Fruit fly (Drosophila melanogaster) whole organism, embryonic: ENCODE results near the gene CG42726.

Source experiments
- Bgb ChIP-seq: fragments of 200-800 bp; sonication (Bioruptor generic); IDR thresholded peaks from 2 replicates; pipeline ENCODE4 v1.3.6; 2022; ENCODE audit warnings: missing biosample characterization, missing genetic modification characterization; ENCODE audit not compliant: partially characterized antibody
- BtbVII ChIP-seq: fragments of 200-800 bp; sonication (Bioruptor generic); optimal IDR thresholded peaks from 3 replicates; lab custom pipeline; 2017; ENCODE audit warnings: missing biosample characterization, mild to moderate bottlenecking, missing genetic modification characterization
- Bteb2 ChIP-seq: fragments of 200-800 bp; sonication (Bioruptor generic); optimal IDR thresholded peaks from 2 replicates; lab custom pipeline; 2016; ENCODE audit warnings: missing biosample characterization, missing genetic modification characterization
- CG12104 ChIP-seq: fragments of 200-800 bp; sonication (Bioruptor generic); optimal IDR thresholded peaks from 3 replicates; lab custom pipeline; 2016; ENCODE audit warnings: missing biosample characterization, missing genetic modification characterization
- CG12155 ChIP-seq: fragments of 200-800 bp; sonication (Bioruptor generic); optimal IDR thresholded peaks from 3 replicates; lab custom pipeline; 2016; ENCODE audit warnings: missing biosample characterization, missing genetic modification characterization
- CG13894 ChIP-seq: fragments of 200-800 bp; sonication (Bioruptor generic); optimal IDR thresholded peaks from 3 replicates; lab custom pipeline; 2018; ENCODE audit warnings: missing biosample characterization, mild to moderate bottlenecking, missing genetic modification characterization, moderate library complexity
- CG14050 ChIP-seq: fragments of 200-800 bp; sonication (Bioruptor generic); IDR thresholded peaks from 3 replicates; pipeline ENCODE4 v1.3.6; 2022; ENCODE audit warnings: missing biosample characterization, missing genetic modification characterization
- CG14667 ChIP-seq: fragments of 200-800 bp; sonication (Bioruptor generic); IDR thresholded peaks from 2 replicates; pipeline ENCODE4 v1.3.6; 2022; ENCODE audit warnings: missing biosample characterization, missing genetic modification characterization
- CG1529 ChIP-seq: fragments of 200-800 bp; sonication (Bioruptor generic); optimal IDR thresholded peaks from 3 replicates; lab custom pipeline; 2018; ENCODE audit warnings: missing biosample characterization, missing genetic modification characterization
- CG16815 ChIP-seq: fragments of 200-800 bp; sonication (Bioruptor generic); optimal IDR thresholded peaks from 3 replicates; lab custom pipeline; 2017; ENCODE audit warnings: missing biosample characterization, mild to moderate bottlenecking, missing genetic modification characterization
- CG17359 ChIP-seq: fragments of 200-800 bp; sonication (Bioruptor generic); optimal IDR thresholded peaks from 3 replicates; lab custom pipeline; 2018; ENCODE audit warnings: missing biosample characterization, mild to moderate bottlenecking, missing genetic modification characterization, moderate library complexity
- CG17612 ChIP-seq: fragments of 200-800 bp; sonication (Bioruptor generic); IDR thresholded peaks from 2 replicates; pipeline ENCODE4 v1.3.6; 2022; ENCODE audit warnings: missing biosample characterization, missing genetic modification characterization
- CG17829 ChIP-seq: fragments of 200-800 bp; optimal IDR thresholded peaks from 2 replicates; lab custom pipeline; 2019; ENCODE audit warnings: missing biosample characterization, mild to moderate bottlenecking, missing genetic modification characterization, moderate library complexity
- CG18262 ChIP-seq: fragments of 200-800 bp; optimal IDR thresholded peaks from 3 replicates; lab custom pipeline; 2019; ENCODE audit warnings: missing biosample characterization, mild to moderate bottlenecking, missing genetic modification characterization, moderate library complexity
- CG31365 ChIP-seq: fragments of 200-800 bp; sonication (Bioruptor generic); optimal IDR thresholded peaks from 2 replicates; lab custom pipeline; 2018; ENCODE audit warnings: missing biosample characterization, mild to moderate bottlenecking, missing genetic modification characterization
- CG32532 ChIP-seq: fragments of 200-800 bp; sonication (Bioruptor generic); IDR thresholded peaks from 2 replicates; pipeline ENCODE4 v1.3.6; 2022; ENCODE audit warnings: missing biosample characterization, missing genetic modification characterization
- CG32772 ChIP-seq: fragments of 200-800 bp; sonication (Bioruptor generic); IDR thresholded peaks from 2 replicates; pipeline ENCODE4 v1.3.6; 2022; ENCODE audit warnings: missing biosample characterization, missing genetic modification characterization
- CG3407 ChIP-seq: fragments of 200-800 bp; sonication (Bioruptor generic); optimal IDR thresholded peaks from 2 replicates; lab custom pipeline; 2018; ENCODE audit warnings: missing biosample characterization, mild to moderate bottlenecking, missing genetic modification characterization
- CG5180 ChIP-seq: fragments of 200-800 bp; sonication (Bioruptor generic); optimal IDR thresholded peaks from 3 replicates; lab custom pipeline; 2017; ENCODE audit warnings: missing biosample characterization, missing genetic modification characterization, mild to moderate bottlenecking, moderate library complexity, missing genetic modification reagents
- CG6272 ChIP-seq: fragments of 200-800 bp; sonication (Bioruptor generic); IDR thresholded peaks from 2 replicates; pipeline ENCODE4 v1.3.6; 2022; ENCODE audit warnings: missing biosample characterization, missing genetic modification characterization
- CG6654 ChIP-seq: fragments of 200-800 bp; sonication (Bioruptor generic); optimal IDR thresholded peaks from 2 replicates; lab custom pipeline; 2017; ENCODE audit warnings: missing biosample characterization, mild to moderate bottlenecking, missing genetic modification characterization
- CG7928 ChIP-seq: fragments of 200-800 bp; sonication (Bioruptor generic); optimal IDR thresholded peaks from 2 replicates; lab custom pipeline; 2017; ENCODE audit warnings: missing biosample characterization, mild to moderate bottlenecking, missing genetic modification characterization
- CG7987 ChIP-seq: fragments of 200-800 bp; sonication (Bioruptor generic); optimal IDR thresholded peaks from 2 replicates; lab custom pipeline; 2018; ENCODE audit warnings: missing biosample characterization, mild to moderate bottlenecking, missing genetic modification characterization, moderate library complexity
- CG8388 ChIP-seq: fragments of 200-800 bp; sonication (Bioruptor generic); optimal IDR thresholded peaks from 2 replicates; lab custom pipeline; 2019; ENCODE audit warnings: missing biosample characterization, mild to moderate bottlenecking, missing genetic modification characterization, moderate library complexity
- Camta ChIP-seq: fragments of 200-800 bp; sonication (Bioruptor generic); optimal IDR thresholded peaks from 2 replicates; lab custom pipeline; 2016; ENCODE audit warnings: missing biosample characterization, missing genetic modification characterization
- Dbx ChIP-seq: fragments of 200-800 bp; sonication (Bioruptor generic); IDR thresholded peaks from 3 replicates; pipeline ENCODE4 v1.3.6; 2022; ENCODE audit warnings: missing biosample characterization, missing genetic modification characterization
- Dp ChIP-seq: fragments of 200-800 bp; sonication (Bioruptor generic); optimal IDR thresholded peaks from 2 replicates; lab custom pipeline; 2018; ENCODE audit warnings: missing biosample characterization, mild to moderate bottlenecking, missing genetic modification characterization, moderate library complexity
- Dref ChIP-seq: fragments of 200-800 bp; sonication (Bioruptor generic); IDR thresholded peaks from 2 replicates; pipeline ENCODE4 v1.3.6; 2022; ENCODE audit warnings: missing biosample characterization, missing genetic modification characterization
- Elba2 ChIP-seq: fragments of 200-800 bp; sonication (Bioruptor generic); optimal IDR thresholded peaks from 3 replicates; lab custom pipeline; 2016; ENCODE audit warnings: missing biosample characterization, missing genetic modification characterization
- Ets97D ChIP-seq: fragments of 200-800 bp; sonication (Bioruptor generic); optimal IDR thresholded peaks from 3 replicates; lab custom pipeline; 2016; ENCODE audit warnings: missing biosample characterization, missing genetic modification characterization
- Fer3 ChIP-seq: fragments of 200-800 bp; sonication (Bioruptor generic); optimal IDR thresholded peaks from 2 replicates; lab custom pipeline; 2018; ENCODE audit warnings: missing biosample characterization, mild to moderate bottlenecking, missing genetic modification characterization, moderate library complexity
- HHEX ChIP-seq: fragments of 200-800 bp; sonication (Bioruptor generic); optimal IDR thresholded peaks from 3 replicates; lab custom pipeline; 2017; ENCODE audit warnings: missing biosample characterization, mild to moderate bottlenecking, missing genetic modification characterization, missing genetic modification reagents
- HmgD ChIP-seq: fragments of 200-800 bp; sonication (Bioruptor generic); optimal IDR thresholded peaks from 3 replicates; lab custom pipeline; 2016; ENCODE audit warnings: missing biosample characterization, missing genetic modification characterization
- Mad ChIP-seq: fragments of 200-800 bp; sonication (Bioruptor generic); optimal IDR thresholded peaks from 2 replicates; lab custom pipeline; 2016; ENCODE audit warnings: missing biosample characterization, missing genetic modification characterization
- Mrtf ChIP-seq: fragments of 200-800 bp; sonication (Bioruptor generic); IDR thresholded peaks from 3 replicates; pipeline ENCODE4 v1.3.6; 2022; ENCODE audit warnings: missing biosample characterization, missing genetic modification characterization
- Nf-YC ChIP-seq: fragments of 200-800 bp; optimal IDR thresholded peaks from 3 replicates; lab custom pipeline; 2019; ENCODE audit warnings: missing biosample characterization, mild to moderate bottlenecking, missing genetic modification characterization, moderate library complexity
- ato ChIP-seq: fragments of 200-800 bp; sonication (Bioruptor generic); IDR thresholded peaks from 2 replicates; pipeline ENCODE4 v1.3.6; 2022; ENCODE audit warnings: missing biosample characterization, missing genetic modification characterization; ENCODE audit not compliant: partially characterized antibody
- emc ChIP-seq: fragments of 200-800 bp; sonication (Bioruptor generic); optimal IDR thresholded peaks from 2 replicates; lab custom pipeline; 2016; ENCODE audit warnings: missing biosample characterization, missing genetic modification characterization
- gfzf ChIP-seq: fragments of 200-800 bp; sonication (Bioruptor generic); optimal IDR thresholded peaks from 2 replicates; lab custom pipeline; 2016; ENCODE audit warnings: missing biosample characterization, mild to moderate bottlenecking, missing genetic modification characterization, moderate library complexity
- gsb-n ChIP-seq: fragments of 200-800 bp; sonication (Bioruptor generic); optimal IDR thresholded peaks from 3 replicates; lab custom pipeline; 2018; ENCODE audit warnings: missing biosample characterization, mild to moderate bottlenecking, missing genetic modification characterization
- hb ChIP-seq: fragments of 200-800 bp; sonication (Bioruptor generic); IDR thresholded peaks from 3 replicates; pipeline ENCODE4 v1.3.6; 2022; ENCODE audit warnings: missing biosample characterization, missing genetic modification characterization; ENCODE audit not compliant: partially characterized antibody
- lbe ChIP-seq: fragments of 200-800 bp; sonication (Bioruptor generic); optimal IDR thresholded peaks from 2 replicates; lab custom pipeline; 2016; ENCODE audit warnings: missing biosample characterization, mild to moderate bottlenecking, missing genetic modification characterization
- luna ChIP-seq: fragments of 200-800 bp; sonication (Bioruptor generic); optimal IDR thresholded peaks from 2 replicates; lab custom pipeline; 2016; ENCODE audit warnings: missing biosample characterization, missing genetic modification characterization
- mam ChIP-seq: fragments of 200-800 bp; sonication (Bioruptor generic); optimal IDR thresholded peaks from 3 replicates; lab custom pipeline; 2016; ENCODE audit warnings: missing biosample characterization, missing genetic modification characterization
- org-1 ChIP-seq: fragments of 200-800 bp; sonication (Bioruptor generic); optimal IDR thresholded peaks from 2 replicates; lab custom pipeline; 2017; ENCODE audit warnings: missing biosample characterization, missing genetic modification characterization
- pfk ChIP-seq: fragments of 200-800 bp; sonication (Bioruptor generic); optimal IDR thresholded peaks from 2 replicates; lab custom pipeline; 2018; ENCODE audit warnings: missing biosample characterization, mild to moderate bottlenecking, missing genetic modification characterization, moderate library complexity
- pros ChIP-seq: fragments of 200-800 bp; sonication (Bioruptor generic); optimal IDR thresholded peaks from 3 replicates; lab custom pipeline; 2019; ENCODE audit warnings: missing biosample characterization, mild to moderate bottlenecking, missing genetic modification characterization, moderate library complexity
- ro ChIP-seq: fragments of 200-800 bp; sonication (Bioruptor generic); IDR thresholded peaks from 2 replicates; pipeline ENCODE4 v1.3.6; 2022; ENCODE audit warnings: missing biosample characterization, missing genetic modification characterization
- tin ChIP-seq: fragments of 200-800 bp; sonication (Bioruptor generic); optimal IDR thresholded peaks from 3 replicates; lab custom pipeline; 2016; ENCODE audit warnings: missing biosample characterization, missing genetic modification characterization
- tll ChIP-seq, 2 experiments: fragments of 200-800 bp in 1 of 2; fragments of >200 bp in 1 of 2; sonication (Bioruptor generic) in 1 of 2; optimal IDR thresholded peaks; 2 replicates each; lab custom pipeline; 2017 to 2019; ENCODE audit warnings: missing biosample characterization in 2 of 2, missing genetic modification characterization in 2 of 2, mild to moderate bottlenecking in 1 of 2, moderate library complexity in 1 of 2
- zfh1 ChIP-seq: fragments of 200-800 bp; sonication (Bioruptor generic); IDR thresholded peaks from 3 replicates; pipeline ENCODE4 v1.3.6; 2022; ENCODE audit warnings: missing biosample characterization, missing genetic modification characterization

Gene CG42726

dm6 chr3R:15350993-15351426 lies 3.2 kb downstream of the CG42726 start, which contains the start of the genes Trs33 and Tmtc4 (continued):
- TF ChIP-seq CG17359 (tag; lab: Kevin White, UChicago) (peak; percentile 28), Dp (GFP tag; lab: Kevin White, UChicago) (no peak), Elba2 (GFP tag; lab: Kevin White, UChicago) (no peak), Dbx (GFP tag; lab: Robert Waterston, UW) (no peak), org-1 (no peak), Ets97D (GFP tag; lab: Kevin White, UChicago) (no peak), Bteb2 (GFP tag; lab: Kevin White, UChicago) (no peak), lbe (GFP tag; lab: Kevin White, UChicago) (peak; percentile 55), CG18262 (tag; lab: Kevin White, UChicago) (peak; percentile 50), hb (no peak), CG1529 (GFP tag; lab: Kevin White, UChicago) (no peak), tin (GFP tag; lab: Kevin White, UChicago) (peak; percentile 21), Dref (no peak), pfk (no peak), CG5180 (GFP tag; lab: Kevin White, UChicago) (peak; percentile 70), CG6654 (no peak), HHEX (GFP tag; lab: Kevin White, UChicago) (no peak), CG12104 (GFP tag; lab: Kevin White, UChicago) (peak; percentile 21), Fer3 (tag; lab: Kevin White, UChicago) (peak; percentile 32), CG17829 (tag; lab: Kevin White, UChicago) (peak; percentile 65), mam (GFP tag; lab: Kevin White, UChicago) (no peak), CG32532 (GFP tag; lab: Robert Waterston, UW) (peak; percentile 19; the same call in 1 of the 2 replicates), Mrtf (GFP tag; lab: Robert Waterston, UW) (no peak), CG8388 (GFP tag; lab: Kevin White, UChicago) (peak; percentile 35), BtbVII (peak; percentile 7), CG16815 (GFP tag; lab: Kevin White, UChicago) (no peak), pros (GFP tag; lab: Kevin White, UChicago) (no peak), ro (no peak), CG31365 (no peak), CG14050 (GFP tag; lab: Robert Waterston, UW) (no peak), CG3407 (GFP tag; lab: Kevin White, UChicago) (no peak), CG32772 (no peak), CG17612 (GFP tag; lab: Robert Waterston, UW) (no peak), CG6272 (GFP tag; lab: Robert Waterston, UW) (no peak), Bgb (GFP tag; lab: Robert Waterston, UW) (no peak), CG7987 (no peak), Nf-YC (tag; lab: Kevin White, UChicago) (peak; percentile 52), Mad (GFP tag; lab: Kevin White, UChicago) (no peak), CG13894 (no peak), HmgD (GFP tag; lab: Kevin White, UChicago) (no peak), CG14667 (GFP tag; lab: Robert Waterston, UW) (no peak), ato (GFP tag; lab: Robert Waterston, UW) (no peak), Camta (GFP tag; lab: Kevin White, UChicago) (no peak), luna (GFP tag; lab: Kevin White, UChicago) (no peak), gfzf (GFP tag; lab: Kevin White, UChicago) (no peak), CG12155 (GFP tag; lab: Kevin White, UChicago) (peak; percentile 28), emc (GFP tag; lab: Kevin White, UChicago) (no peak), zfh1 (no peak; the same call in 2 of the 3 replicates), tll (GFP tag; optimal IDR thresholded peaks at IDR 0.05; lab: Kevin White, UChicago) (no peak), CG7928 (no peak), gsb-n (tag; lab: Kevin White, UChicago) (peak; percentile 58)
